Worm (Caenorhabditis elegans) whole organism, L1 larva: ENCODE results near the gene Y38H6C.20.
"Not testable (repeated sequence)": the region's sequence is repeated elsewhere in the genome, so short reads cannot be mapped to it uniquely, and the experiment has no call there.

Experiments
- alr-1 ChIP-seq: fragments of 200-800 bp; sonication (Bioruptor generic); optimal IDR thresholded peaks from 2 replicates; lab custom pipeline; 2018; ENCODE audit warnings: borderline replicate concordance, mild to moderate bottlenecking, missing genetic modification characterization, missing compliant biosample characterization
- ceh-82 ChIP-seq, 3 experiments: fragments of 150-350 bp in 1 of 3; sonication (generic microtip) in 2 of 3; optimal IDR thresholded peaks; 2 replicates each; lab custom pipeline; 2014 to 2017; ENCODE audit warnings: missing biosample characterization in 3 of 3, missing genetic modification characterization in 3 of 3
- ceh-88 ChIP-seq: fragments of 200-800 bp; sonication (Bioruptor generic); IDR thresholded peaks from 2 replicates; pipeline ENCODE4 v1.3.6; 2022; ENCODE audit warnings: missing genetic modification characterization, missing compliant biosample characterization
- ceh-90 ChIP-seq: sonication (generic microtip); optimal IDR thresholded peaks from 2 replicates; lab custom pipeline; 2016; ENCODE audit warnings: missing genetic modification characterization, missing compliant biosample characterization
- efl-1 ChIP-seq, 4 experiments: fragments of 150-350 bp; optimal IDR thresholded peaks in 3 of 4; peaks in 1 of 4; 1 replicate in 1 of 4; 2 replicates in 3 of 4; lab custom pipeline; 2014; ENCODE audit warnings: missing biosample characterization in 2 of 4, missing genetic modification characterization in 2 of 4, missing genetic modification reagents in 2 of 4
- elt-2 ChIP-seq: sonication (generic microtip); optimal IDR thresholded peaks from 2 replicates; lab custom pipeline; 2016; ENCODE audit warnings: missing genetic modification characterization, mild to moderate bottlenecking, inconsistent platforms, missing compliant biosample characterization, missing genetic modification reagents
- fos-1 ChIP-seq: fragments of 150-350 bp; optimal IDR thresholded peaks from 2 replicates; lab custom pipeline; 2014; ENCODE audit warnings: missing biosample characterization, missing genetic modification characterization
- hlh-17 ChIP-seq: fragments of 200-800 bp; sonication (Bioruptor generic); optimal IDR thresholded peaks from 2 replicates; lab custom pipeline; 2018; ENCODE audit warnings: missing genetic modification characterization, mild to moderate bottlenecking, missing compliant biosample characterization, moderate library complexity, borderline replicate concordance
- hlh-4 ChIP-seq: sonication (generic microtip); optimal IDR thresholded peaks from 2 replicates; lab custom pipeline; 2016; ENCODE audit warnings: mild to moderate bottlenecking, missing genetic modification characterization, missing compliant biosample characterization
- irx-1 ChIP-seq: sonication (generic microtip); optimal IDR thresholded peaks from 2 replicates; lab custom pipeline; 2016; ENCODE audit warnings: missing genetic modification characterization, missing compliant biosample characterization
- lin-13 ChIP-seq: fragments of 150-350 bp; optimal IDR thresholded peaks from 2 replicates; lab custom pipeline; 2014; ENCODE audit warnings: missing biosample characterization, missing genetic modification reagents, missing genetic modification characterization
- lin-35 ChIP-seq, 2 experiments: fragments of 150-350 bp; optimal IDR thresholded peaks; 2 replicates each; lab custom pipeline; 2014; ENCODE audit warnings: missing biosample characterization in 2 of 2, missing genetic modification characterization in 2 of 2, missing genetic modification reagents in 2 of 2
- lin-39 ChIP-seq: fragments of 150-350 bp; optimal IDR thresholded peaks from 2 replicates; lab custom pipeline; 2014; ENCODE audit warnings: missing biosample characterization, missing genetic modification reagents, missing genetic modification characterization
- lsy-2 ChIP-seq, 2 experiments: fragments of 150-350 bp; optimal IDR thresholded peaks; 2 replicates each; lab custom pipeline; 2014; ENCODE audit warnings: missing biosample characterization in 2 of 2, missing genetic modification characterization in 2 of 2
- mab-9 ChIP-seq: fragments of 200-800 bp; sonication (Bioruptor generic); IDR thresholded peaks from 2 replicates; pipeline ENCODE4 v1.3.6; 2022; ENCODE audit warnings: missing genetic modification reagents, missing genetic modification characterization, missing compliant biosample characterization
- nhr-12 ChIP-seq: sonication (generic microtip); optimal IDR thresholded peaks from 2 replicates; lab custom pipeline; 2017; ENCODE audit warnings: missing biosample characterization, missing genetic modification characterization
- nhr-28 ChIP-seq: fragments of 150-350 bp; optimal IDR thresholded peaks from 2 replicates; lab custom pipeline; 2014; ENCODE audit warnings: missing biosample characterization, missing genetic modification characterization
- nhr-85 ChIP-seq: sonication (generic microtip); peaks from one replicate; lab custom pipeline; 2016; ENCODE audit warnings: missing genetic modification characterization, inconsistent platforms, missing compliant biosample characterization
- pax-3 ChIP-seq: fragments of 200-800 bp; sonication (Bioruptor generic); optimal IDR thresholded peaks from 2 replicates; lab custom pipeline; 2018; ENCODE audit warnings: mild to moderate bottlenecking, missing genetic modification characterization, moderate library complexity, missing compliant biosample characterization
- pqm-1 ChIP-seq: sonication (generic microtip); optimal IDR thresholded peaks from 3 replicates; lab custom pipeline; 2017; ENCODE audit warnings: missing biosample characterization, missing genetic modification characterization
- skn-1 ChIP-seq: fragments of 150-350 bp; optimal IDR thresholded peaks from 2 replicates; lab custom pipeline; 2014; ENCODE audit warnings: missing biosample characterization, missing genetic modification characterization
- snpc-4 ChIP-seq: fragments of 150-350 bp; optimal IDR thresholded peaks from 2 replicates; lab custom pipeline; 2014; ENCODE audit warnings: missing biosample characterization, missing genetic modification characterization
- sptf-1 ChIP-seq: fragments of 150-350 bp; optimal IDR thresholded peaks from 2 replicates; lab custom pipeline; 2014; ENCODE audit warnings: missing biosample characterization, missing genetic modification characterization
- sup-37 ChIP-seq: fragments of 200-800 bp; sonication (Bioruptor generic); optimal IDR thresholded peaks from 2 replicates; lab custom pipeline; 2018; ENCODE audit warnings: mild to moderate bottlenecking, missing genetic modification characterization, missing compliant biosample characterization
- swsn-7 ChIP-seq: sonication (generic microtip); optimal IDR thresholded peaks from 2 replicates; lab custom pipeline; 2016; ENCODE audit warnings: missing genetic modification characterization, missing compliant biosample characterization
- tbx-2 ChIP-seq: sonication (generic microtip); optimal IDR thresholded peaks from 2 replicates; lab custom pipeline; 2016; ENCODE audit warnings: missing genetic modification characterization, missing compliant biosample characterization
- unc-130 ChIP-seq: fragments of 150-350 bp; optimal IDR thresholded peaks from 2 replicates; lab custom pipeline; 2017; ENCODE audit warnings: missing biosample characterization, missing genetic modification characterization, inconsistent platforms
- unc-30 ChIP-seq: sonication (generic microtip); optimal IDR thresholded peaks from 2 replicates; lab custom pipeline; 2017; ENCODE audit warnings: missing biosample characterization, missing genetic modification characterization
- unc-62 ChIP-seq: fragments of 150-350 bp; optimal IDR thresholded peaks from 2 replicates; lab custom pipeline; 2014; ENCODE audit warnings: missing biosample characterization, missing genetic modification reagents, missing genetic modification characterization
- unc-86 ChIP-seq: sonication (generic microtip); optimal IDR thresholded peaks from 2 replicates; lab custom pipeline; 2016; ENCODE audit warnings: missing genetic modification characterization, missing compliant biosample characterization
- ztf-11 ChIP-seq, 2 experiments: sonication (generic microtip); optimal IDR thresholded peaks; 2 replicates each; lab custom pipeline; 2016 to 2017; ENCODE audit warnings: missing genetic modification characterization in 2 of 2, missing biosample characterization in 1 of 2, missing compliant biosample characterization in 1 of 2
- ztf-4 ChIP-seq: fragments of 150-350 bp; optimal IDR thresholded peaks from 2 replicates; lab custom pipeline; 2014; ENCODE audit warnings: missing biosample characterization, missing genetic modification characterization

Y38H6C.20 gene

ce11 chrV:20517005-20517404, 34.0 kb downstream of the Y38H6C.20 start:
- TF ChIP-seq lin-13 (GFP tag; lab: Kevin White, UChicago) = no peak
- no peak for TF ChIP-seq fos-1
- peak; percentile 37 for TF ChIP-seq nhr-85 (tag; lab: Kevin White, UChicago)
- TF ChIP-seq sup-37 (GFP tag; lab: Kevin White, UChicago) = no peak

- TF ChIP-seq elt-2 = peak; percentile 6
- TF ChIP-seq lsy-2 (tag; optimal IDR thresholded peaks at IDR 0.05; lab: Kevin White, UChicago) = no peak
- TF ChIP-seq ceh-88 (GFP tag; lab: Robert Waterston, UW) = no peak
- TF ChIP-seq hlh-17 (GFP tag; lab: Kevin White, UChicago) = no peak
Measured at ce11 chrV:20514483-20514882, 36.5 kb downstream of the Y38H6C.20 start.

ce11 chrV:20513661-20514060, 37.3 kb downstream of the Y38H6C.20 start, which contains the start of gene Y38H6C.8:
TSS of gene Y38H6C.8 (plus strand) at chrV:20513961.
- not testable (repeated sequence) for TF ChIP-seq unc-62; nhr-12 (tag; lab: Kevin White, UChicago); unc-30

DNA sequence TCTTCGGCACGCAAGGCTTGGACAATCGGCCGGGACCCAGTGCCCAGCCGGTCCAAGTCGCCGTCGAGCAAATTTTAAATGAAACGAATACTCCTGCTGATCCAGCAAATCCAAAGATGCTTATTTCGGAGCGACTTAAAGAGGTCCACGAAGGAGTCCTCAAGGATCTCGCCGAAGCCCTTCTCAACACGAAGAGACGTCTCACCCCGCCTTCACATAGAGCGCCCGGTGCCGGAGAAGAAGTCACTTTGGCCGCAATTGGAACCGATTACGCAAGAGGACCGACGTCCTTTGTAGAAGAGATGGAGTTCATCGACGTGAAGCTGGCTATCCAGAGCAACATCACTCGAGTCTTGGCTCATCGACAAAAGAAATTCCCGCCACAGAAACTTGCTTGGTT, 41.6 kb downstream of the Y38H6C.20 start:
- TF ChIP-seq pax-3 (tag; lab: Kevin White, UChicago) = no peak
- TF ChIP-seq ceh-82 (tag; optimal IDR thresholded peaks at IDR 0.05; lab: Kevin White, UChicago) = no peak
- TF ChIP-seq hlh-17 (GFP tag; lab: Kevin White, UChicago) = no peak
- TF ChIP-seq snpc-4 (tag; lab: Kevin White, UChicago) = no peak
- TF ChIP-seq efl-1 (optimal IDR thresholded peaks at IDR 0.05; lab: Kevin White, UChicago) = no peak
- peak in 1 of 2 experiments; percentile 52 for TF ChIP-seq efl-1 (GFP tag; optimal IDR thresholded peaks at IDR 0.05 in 1 of 2; lab: Kevin White, UChicago)
- no peak for TF ChIP-seq ztf-4 (tag; lab: Kevin White, UChicago)

ce11 chrV:20506542-20506941, 44.5 kb downstream of the Y38H6C.20 start:
- TF ChIP-seq pqm-1 (tag; lab: Kevin White, UChicago) (no peak), nhr-85 (tag; lab: Kevin White, UChicago) (peak; percentile 16)
- TF ChIP-seq, all 84 proteins: peak for 1

- no peak for TF ChIP-seq swsn-7 (tag; lab: Kevin White, UChicago)
- no peak for TF ChIP-seq nhr-28 (tag; lab: Kevin White, UChicago)
- no peak for TF ChIP-seq tbx-2
- TF ChIP-seq alr-1 = no peak
- no peak for TF ChIP-seq unc-86 (tag; lab: Kevin White, UChicago)
- TF ChIP-seq sptf-1 = no peak
- no peak for TF ChIP-seq lin-35 (GFP tag; optimal IDR thresholded peaks at IDR 0.05; lab: Kevin White, UChicago)
- TF ChIP-seq unc-130 (tag; lab: Kevin White, UChicago) = no peak
- TF ChIP-seq ztf-11 (tag; optimal IDR thresholded peaks at IDR 0.05; lab: Kevin White, UChicago) = no peak
- no peak for TF ChIP-seq hlh-4
- no peak for TF ChIP-seq ceh-90 (tag; lab: Kevin White, UChicago)
- TF ChIP-seq irx-1 = no peak
- no peak for TF ChIP-seq lin-39 (tag; lab: Kevin White, UChicago)
- TF ChIP-seq mab-9 (GFP tag; lab: Robert Waterston, UW) = no peak
- TF ChIP-seq skn-1 (tag; lab: Kevin White, UChicago) = no peak
Measured at ce11 chrV:20504997-20505396, 46.0 kb downstream of the Y38H6C.20 start, which contains the start of gene Y38H6C.4. TSS of gene Y38H6C.4 (minus strand) at chrV:20505097.
